Fruit fly (Drosophila melanogaster) whole organism, adult: ENCODE results near the gene TfIIS.

Experiments
- CG11617 ChIP-seq: fragments of 200-800 bp; sonication (Bioruptor generic); optimal IDR thresholded peaks from 2 replicates; lab custom pipeline; 2017; ENCODE audit warnings: mild to moderate bottlenecking, missing biosample characterization, missing genetic modification reagents, missing genetic modification characterization
- CG12768 ChIP-seq: fragments of 200-800 bp; sonication (Bioruptor generic); optimal IDR thresholded peaks from 2 replicates; lab custom pipeline; 2017; ENCODE audit warnings: missing biosample characterization, missing genetic modification characterization, mild to moderate bottlenecking, moderate library complexity, missing genetic modification reagents
- CG14711 ChIP-seq: fragments of 200-800 bp; sonication (Bioruptor generic); optimal IDR thresholded peaks from 2 replicates; lab custom pipeline; 2018; ENCODE audit warnings: missing biosample characterization, mild to moderate bottlenecking, missing genetic modification characterization, moderate library complexity
- CG1620 ChIP-seq: fragments of 200-800 bp; sonication (Bioruptor generic); optimal IDR thresholded peaks from 2 replicates; lab custom pipeline; 2016; ENCODE audit warnings: missing biosample characterization, missing genetic modification characterization
- CG33017 ChIP-seq: fragments of 200-800 bp; sonication (Bioruptor generic); optimal IDR thresholded peaks from 2 replicates; lab custom pipeline; 2018; ENCODE audit warnings: missing biosample characterization, mild to moderate bottlenecking, missing genetic modification characterization, moderate library complexity
- CG5204 ChIP-seq: fragments of 200-800 bp; sonication (Bioruptor generic); optimal IDR thresholded peaks from 2 replicates; lab custom pipeline; 2016; ENCODE audit warnings: missing biosample characterization, missing genetic modification characterization
- CG7045 ChIP-seq: fragments of 200-800 bp; sonication (Bioruptor generic); optimal IDR thresholded peaks from 2 replicates; lab custom pipeline; 2017; ENCODE audit warnings: missing biosample characterization, mild to moderate bottlenecking, missing genetic modification characterization
- CG7101 ChIP-seq: fragments of 200-800 bp; sonication (Bioruptor generic); optimal IDR thresholded peaks from 2 replicates; lab custom pipeline; 2018; ENCODE audit warnings: missing biosample characterization, mild to moderate bottlenecking, missing genetic modification characterization, moderate library complexity
- Clk ChIP-seq: fragments of 200-800 bp; sonication (Bioruptor generic); optimal IDR thresholded peaks from 2 replicates; lab custom pipeline; 2017; ENCODE audit warnings: missing biosample characterization, missing genetic modification characterization
- Crg-1 ChIP-seq: fragments of 200-800 bp; sonication (Bioruptor generic); optimal IDR thresholded peaks from 2 replicates; lab custom pipeline; 2016; ENCODE audit warnings: missing biosample characterization, missing genetic modification characterization
- Hr96 ChIP-seq: fragments of 200-800 bp; sonication (Bioruptor generic); optimal IDR thresholded peaks from 2 replicates; lab custom pipeline; 2016; ENCODE audit warnings: missing biosample characterization, missing genetic modification characterization
- Mnt ChIP-seq: fragments of 200-800 bp; sonication (Bioruptor generic); optimal IDR thresholded peaks from 2 replicates; lab custom pipeline; 2016; ENCODE audit warnings: missing biosample characterization, mild to moderate bottlenecking, missing genetic modification characterization
- bab1 ChIP-seq: fragments of 200-800 bp; sonication (Bioruptor generic); optimal IDR thresholded peaks from 3 replicates; lab custom pipeline; 2019; ENCODE audit warnings: missing biosample characterization, mild to moderate bottlenecking, missing genetic modification characterization, moderate library complexity
- cic ChIP-seq: fragments of 200-800 bp; sonication (Bioruptor generic); optimal IDR thresholded peaks from 2 replicates; lab custom pipeline; 2017; ENCODE audit warnings: missing biosample characterization, mild to moderate bottlenecking, missing genetic modification characterization, moderate library complexity
- cnc ChIP-seq, 2 experiments: fragments of >200 bp; optimal IDR thresholded peaks; 2 replicates each; lab custom pipeline; 2017
- kay ChIP-seq: fragments of 200-800 bp; sonication (Bioruptor generic); peaks from one replicate; lab custom pipeline; 2016; ENCODE audit warnings: missing biosample characterization, missing genetic modification characterization, borderline replicate concordance
- ovo ChIP-seq: fragments of 200-800 bp; sonication (Bioruptor generic); optimal IDR thresholded peaks from 2 replicates; lab custom pipeline; 2016; ENCODE audit warnings: missing biosample characterization, missing genetic modification characterization
- pad ChIP-seq: fragments of 200-800 bp; sonication (Bioruptor generic); optimal IDR thresholded peaks from 3 replicates; lab custom pipeline; 2017; ENCODE audit warnings: missing biosample characterization, missing genetic modification characterization, mild to moderate bottlenecking, moderate library complexity, missing genetic modification reagents
- tj ChIP-seq: fragments of 200-800 bp; sonication (Bioruptor generic); optimal IDR thresholded peaks from 3 replicates; lab custom pipeline; 2017; ENCODE audit warnings: missing biosample characterization, mild to moderate bottlenecking, missing genetic modification characterization, moderate library complexity
- toe ChIP-seq: fragments of 200-800 bp; sonication (Bioruptor generic); optimal IDR thresholded peaks from 2 replicates; lab custom pipeline; 2016; ENCODE audit warnings: missing biosample characterization, missing genetic modification characterization

The TfIIS gene

DNA sequence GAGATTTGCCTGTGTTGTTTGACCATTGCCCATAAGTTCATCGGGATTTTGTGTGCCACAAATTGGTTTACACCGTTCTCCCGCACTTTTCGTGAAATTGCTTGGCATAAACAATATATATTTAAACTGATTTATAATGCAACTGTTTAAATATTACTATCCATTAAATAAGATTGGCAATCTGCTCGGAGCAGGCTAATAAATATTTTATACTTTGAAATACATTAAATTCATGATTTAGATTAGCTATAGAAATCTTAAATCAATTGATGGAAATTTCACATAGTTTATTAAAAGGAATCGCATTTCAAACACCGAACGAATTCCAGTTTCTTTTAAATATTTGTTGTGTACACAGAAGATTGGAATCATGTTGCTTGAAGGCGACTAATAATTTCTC lies 5.6 kb upstream of the TfIIS start:
- no peak for TF ChIP-seq tj (GFP tag; lab: Kevin White, UChicago)
- TF ChIP-seq CG1620 (GFP tag; lab: Kevin White, UChicago): no peak
- TF ChIP-seq CG7101: no peak

DNA sequence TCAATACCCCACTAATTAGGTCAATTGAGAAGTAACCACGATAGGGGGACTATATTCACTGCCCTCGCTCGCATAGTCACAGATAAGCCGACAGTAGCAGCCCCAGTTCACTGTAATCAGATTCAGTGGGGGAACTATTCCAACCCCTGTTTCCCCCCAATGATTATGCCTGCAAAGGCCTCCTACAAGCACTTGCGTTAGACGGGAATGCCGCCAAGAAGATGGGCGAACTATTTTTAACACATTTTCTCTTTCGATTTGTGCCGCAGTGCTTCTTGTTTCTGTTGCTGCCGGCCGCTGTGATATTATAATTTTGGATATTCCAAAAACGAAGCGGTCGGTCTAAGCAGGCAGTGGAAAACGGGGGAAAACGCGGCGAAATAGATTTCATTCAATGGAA lies 5.1 kb upstream of the TfIIS start:
- peak in 1 of 2 experiments; percentile 26 for TF ChIP-seq cnc (optimal IDR thresholded peaks at IDR 0.05; lab: Kevin White, UChicago)
- no peak for TF ChIP-seq Crg-1 (GFP tag; lab: Kevin White, UChicago)

DNA sequence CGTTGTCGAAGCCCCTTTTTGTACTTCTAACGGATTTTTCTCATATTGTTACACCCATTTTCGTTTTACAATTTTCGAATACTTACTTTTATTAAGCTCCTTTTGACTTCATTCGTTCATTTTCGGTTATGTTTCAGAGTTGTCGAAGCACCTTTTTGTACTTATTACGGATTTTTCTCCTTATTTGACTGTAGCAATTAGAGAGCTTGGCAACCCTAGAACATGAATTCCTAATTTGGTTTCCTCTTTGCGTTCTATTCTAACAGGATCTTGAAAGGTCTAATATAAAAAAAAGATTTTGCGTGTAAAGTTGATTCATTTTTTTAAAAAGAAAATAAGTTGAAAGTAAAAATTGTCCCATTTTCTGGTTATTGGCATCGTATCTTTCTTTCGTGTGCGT lies 1.5 kb upstream of the TfIIS start:
- TF ChIP-seq CG5204 (GFP tag; lab: Kevin White, UChicago) (no peak), ovo (peak; percentile 41), CG14711 (peak; percentile 91), pad (GFP tag; lab: Kevin White, UChicago) (peak; percentile 42), CG12768 (no peak)

DNA sequence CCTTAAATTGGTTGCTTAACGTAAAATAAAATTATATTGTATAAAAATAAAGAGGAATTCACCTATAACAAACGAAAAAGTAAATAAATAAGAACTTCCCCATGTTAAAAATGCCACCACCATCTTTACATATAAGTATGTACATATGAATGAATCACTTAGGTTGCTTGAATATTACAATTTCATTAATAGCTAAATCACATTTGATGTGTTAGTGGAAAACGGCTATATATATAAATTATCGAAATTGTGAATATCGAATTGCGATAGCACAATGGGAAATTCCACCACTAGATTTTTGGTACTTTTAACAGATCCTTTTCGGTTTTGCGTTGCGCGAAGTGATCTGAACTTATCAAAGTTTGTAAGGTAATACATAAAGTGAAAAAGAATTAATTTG lies 811 bp upstream of the TfIIS start, which contains the start of the genes solo and vas:
Gene solo (plus strand): TSS at position 289 of the 400 bp plus-strand sequence.
Gene vas (plus strand): TSS at position 289 of the 400 bp plus-strand sequence.
- TF ChIP-seq bab1 (GFP tag; lab: Kevin White, UChicago): no peak
- TF ChIP-seq kay (GFP tag; lab: Kevin White, UChicago): peak; percentile 81

DNA sequence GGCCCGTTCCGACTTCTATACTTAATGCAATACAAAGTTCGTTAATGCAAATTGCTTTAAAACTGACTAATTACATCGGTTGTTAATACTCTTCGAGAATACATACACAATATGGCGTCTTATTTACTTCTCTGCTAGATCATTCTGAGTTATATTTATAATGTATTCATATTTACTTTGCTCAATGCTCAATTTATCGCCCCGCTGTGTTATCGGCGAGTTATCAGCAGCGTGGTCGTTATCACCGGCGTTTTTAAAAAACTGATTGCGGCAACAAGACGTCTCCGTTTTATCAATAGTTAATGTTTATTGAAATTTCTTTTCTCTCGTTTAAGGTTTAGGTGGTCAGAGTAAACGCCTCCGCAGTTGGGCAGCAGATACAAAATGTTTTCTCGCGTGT lies 1.6 kb downstream of the TfIIS start:
- peak; percentile 74 for TF ChIP-seq kay (GFP tag; lab: Kevin White, UChicago)
- no peak for TF ChIP-seq pad (GFP tag; lab: Kevin White, UChicago)
- no peak for TF ChIP-seq toe (GFP tag; lab: Kevin White, UChicago)

DNA sequence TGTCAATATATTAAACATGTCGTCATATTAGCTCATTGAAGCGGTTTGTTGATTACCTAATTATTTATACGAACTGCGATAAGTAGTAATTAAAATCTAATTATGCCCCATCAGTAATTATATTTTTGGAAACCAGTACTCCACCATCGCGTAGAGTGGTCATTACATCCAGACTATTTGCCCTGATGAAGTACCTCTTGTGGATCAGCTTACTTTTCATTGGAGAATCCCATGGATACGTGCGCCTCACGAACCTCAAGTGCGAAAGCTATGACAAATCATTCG lies 2.5 kb downstream of the TfIIS start, which contains the start of gene CG33679:
Gene CG33679 (plus strand): TSS at position 186 of the 285 bp plus-strand sequence.
- TF ChIP-seq tj (GFP tag; lab: Kevin White, UChicago) (no peak), CG7045 (GFP tag; lab: Kevin White, UChicago) (no peak), pad (GFP tag; lab: Kevin White, UChicago) (no peak), Clk (GFP tag; lab: Kevin White, UChicago) (no peak), CG7101 (no peak), Crg-1 (GFP tag; lab: Kevin White, UChicago) (no peak), CG1620 (GFP tag; lab: Kevin White, UChicago) (no peak), Mnt (no peak), toe (GFP tag; lab: Kevin White, UChicago) (no peak), cic (no peak), cnc (optimal IDR thresholded peaks at IDR 0.05; lab: Kevin White, UChicago) (no peak), ovo (no peak), CG33017 (no peak), CG5204 (GFP tag; lab: Kevin White, UChicago) (no peak), CG14711 (no peak), CG11617 (GFP tag; lab: Kevin White, UChicago) (no peak)

DNA sequence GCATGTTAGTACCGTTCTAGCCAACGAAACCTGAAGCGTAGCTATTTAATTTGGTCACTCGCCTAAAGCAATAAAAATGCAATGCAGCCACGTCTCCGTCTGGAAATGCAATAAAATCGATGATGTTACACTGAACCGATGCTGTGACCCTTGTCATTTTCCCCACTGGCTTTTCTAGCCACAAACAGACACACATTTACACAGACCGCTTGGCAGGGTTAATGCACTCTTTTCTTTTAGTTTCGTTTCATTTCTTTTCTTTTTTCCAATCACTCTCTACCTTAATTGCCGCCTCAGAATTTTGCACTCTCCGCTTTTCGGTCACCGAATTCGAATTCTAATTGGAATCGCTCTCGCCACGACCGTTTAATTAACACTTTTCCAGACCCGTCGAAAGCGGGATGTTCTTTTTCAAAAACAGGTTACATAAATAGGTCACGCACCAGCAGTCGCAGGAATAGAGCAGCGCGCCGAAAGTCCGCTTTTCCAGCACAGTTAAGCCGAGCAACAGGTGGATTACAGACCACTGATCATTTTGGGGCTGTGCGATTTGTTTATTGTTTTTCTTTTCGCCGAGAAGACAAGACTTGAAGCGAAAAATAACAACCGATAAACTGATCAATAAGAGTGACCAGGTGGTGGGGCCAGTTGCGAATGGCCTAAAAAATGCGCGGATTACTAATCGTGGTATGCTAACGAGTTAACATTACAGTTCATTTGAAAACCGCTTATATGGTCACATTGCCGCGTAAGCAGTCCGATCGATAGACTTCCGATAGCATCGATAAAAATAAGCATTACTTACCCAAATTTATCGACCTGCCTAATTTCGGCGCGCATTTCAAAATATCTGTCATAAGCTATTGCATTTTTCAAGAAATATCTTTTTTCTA lies 3.1 kb downstream of the TfIIS start, which contains the start of gene ck:
Gene ck (minus strand): TSS at position 638 of the 893 bp plus-strand sequence.
- TF ChIP-seq toe (GFP tag; lab: Kevin White, UChicago) (no peak), Clk (GFP tag; lab: Kevin White, UChicago) (no peak), cic (no peak), bab1 (GFP tag; lab: Kevin White, UChicago) (peak; percentile 10), tj (GFP tag; lab: Kevin White, UChicago) (no peak), pad (GFP tag; lab: Kevin White, UChicago) (peak; percentile 1), CG5204 (GFP tag; lab: Kevin White, UChicago) (no peak), CG11617 (GFP tag; lab: Kevin White, UChicago) (no peak), Mnt (no peak)

DNA sequence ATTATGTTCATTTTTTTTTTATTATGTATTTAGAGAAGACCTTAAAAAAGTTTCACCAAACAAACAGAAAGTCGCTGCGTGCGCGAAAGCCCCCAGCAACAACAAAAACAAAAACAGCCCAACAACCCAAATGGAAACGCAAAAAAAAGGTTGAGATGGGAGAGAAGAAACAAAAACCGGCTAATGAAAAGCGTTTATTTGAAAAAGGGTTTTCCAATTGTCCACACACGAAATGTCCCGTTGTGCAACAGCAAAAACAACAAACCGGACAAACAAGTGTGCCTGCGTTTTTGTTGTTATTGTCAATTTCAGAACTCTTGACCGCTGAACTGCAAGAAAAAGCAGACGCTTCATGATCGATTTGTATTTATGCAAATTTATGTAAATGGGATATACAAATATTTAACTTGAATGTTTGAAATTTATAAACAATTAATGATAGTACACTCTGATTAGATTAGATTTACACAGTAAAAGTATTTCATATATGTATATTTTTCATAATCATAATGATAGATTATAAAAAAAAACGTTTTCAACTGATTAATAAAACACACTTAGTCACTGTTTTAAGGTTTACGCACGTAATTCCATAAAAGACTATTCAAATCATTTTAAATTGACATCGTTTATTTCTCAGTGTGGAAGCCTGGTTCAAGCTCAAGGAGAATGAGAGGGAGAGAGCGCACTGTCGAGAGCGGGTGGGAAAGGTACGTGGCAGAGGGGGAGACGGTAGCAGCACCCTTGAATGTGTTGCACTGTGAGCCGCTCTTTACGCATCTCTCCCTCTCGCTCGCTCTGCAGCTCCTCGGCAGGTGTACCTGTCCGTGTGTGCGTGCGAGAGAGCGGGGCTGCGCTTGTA lies 4.0 kb downstream of the TfIIS start:
- TF ChIP-seq CG7045 (GFP tag; lab: Kevin White, UChicago): peak; percentile 54
- peak; percentile 25 for TF ChIP-seq toe (GFP tag; lab: Kevin White, UChicago)
- no peak for TF ChIP-seq cnc (optimal IDR thresholded peaks at IDR 0.05; lab: Kevin White, UChicago)
- TF ChIP-seq CG12768: peak; percentile 56
- no peak for TF ChIP-seq CG33017
- peak; percentile 56 for TF ChIP-seq CG14711
- TF ChIP-seq ovo: peak; percentile 21
- TF ChIP-seq kay (GFP tag; lab: Kevin White, UChicago): peak; percentile 66
- TF ChIP-seq CG11617 (GFP tag; lab: Kevin White, UChicago): peak; percentile 40
- TF ChIP-seq tj (GFP tag; lab: Kevin White, UChicago): peak; percentile 7
- peak; percentile 30 for TF ChIP-seq Mnt
- no peak for TF ChIP-seq Clk (GFP tag; lab: Kevin White, UChicago)
- TF ChIP-seq bab1 (GFP tag; lab: Kevin White, UChicago): peak; percentile 30
- no peak for TF ChIP-seq Crg-1 (GFP tag; lab: Kevin White, UChicago)
- peak; percentile 91 for TF ChIP-seq pad (GFP tag; lab: Kevin White, UChicago)
- TF ChIP-seq CG7101: peak; percentile 48
- peak; percentile 19 for TF ChIP-seq Hr96 (GFP tag; lab: Kevin White, UChicago)
